Worm (Caenorhabditis elegans): ENCODE measurements around the gene nlp-69.

Gene nlp-69

ce11 chrV:20133163-20133562 is 38.4 kb upstream of the nlp-69 start, which contains the start of gene ssu-1:
Gene ssu-1, minus strand, starts transcription at chrV:20133263.
- TF ChIP-seq snpc-4 (tag; optimal IDR thresholded peaks at IDR 0.05) (no peak), flh-1 (GFP tag; optimal IDR thresholded peaks at IDR 0.05) (no peak), mls-2 (tag; optimal IDR thresholded peaks at IDR 0.05) (no peak), nhr-76 (tag; optimal IDR thresholded peaks at IDR 0.05) (no peak), unc-62 (GFP tag; optimal IDR thresholded peaks at IDR 0.05) (no peak), M03D4.4 (tag; optimal IDR thresholded peaks at IDR 0.05) (no peak), elt-3 (tag; optimal IDR thresholded peaks at IDR 0.05) (no peak), ztf-11 (tag; optimal IDR thresholded peaks at IDR 0.05) (no peak), sptf-1 (tag; optimal IDR thresholded peaks at IDR 0.05) (no peak), nhr-237 (tag; optimal IDR thresholded peaks at IDR 0.05) (no peak), ceh-83 (GFP tag; optimal IDR thresholded peaks at IDR 0.05) (no peak), nhr-12 (tag; optimal IDR thresholded peaks at IDR 0.05) (no peak), lsy-2 (tag; optimal IDR thresholded peaks at IDR 0.05) (no peak), lin-32 (GFP tag; optimal IDR thresholded peaks at IDR 0.05) (no peak)

ce11 chrV:20127543-20127942 is 32.7 kb upstream of the nlp-69 start:
- TF ChIP-seq ceh-39 (tag; optimal IDR thresholded peaks at IDR 0.05) (no peak), cnd-1 (tag; optimal IDR thresholded peaks at IDR 0.05) (no peak), snpc-4 (tag; optimal IDR thresholded peaks at IDR 0.05) (no peak), M03D4.4 (tag; optimal IDR thresholded peaks at IDR 0.05) (no peak), unc-120 (tag; optimal IDR thresholded peaks at IDR 0.05; ENCODE audit: poor library complexity, severe bottlenecking) (no peak)

- no peak for TF ChIP-seq nhr-76 (tag; optimal IDR thresholded peaks at IDR 0.05)
- TF ChIP-seq ham-2 (GFP tag; optimal IDR thresholded peaks at IDR 0.05): no peak
- no peak for TF ChIP-seq elt-1 (tag; optimal IDR thresholded peaks at IDR 0.05; ENCODE audit: borderline replicate concordance, insufficient read depth)
- TF ChIP-seq drap-1 (GFP tag; optimal IDR thresholded peaks at IDR 0.05): no peak
- TF ChIP-seq bed-3 (GFP tag; optimal IDR thresholded peaks at IDR 0.05): no peak
- no peak for TF ChIP-seq zip-8 (tag; optimal IDR thresholded peaks at IDR 0.05)
- TF ChIP-seq unc-62 (GFP tag; optimal IDR thresholded peaks at IDR 0.05): no peak
- no peak for TF ChIP-seq tbx-8 (GFP tag; optimal IDR thresholded peaks at IDR 0.05)
- no peak for TF ChIP-seq blmp-1 (tag; optimal IDR thresholded peaks at IDR 0.05)
- no peak for TF ChIP-seq ceh-43 (GFP tag; optimal IDR thresholded peaks at IDR 0.05)
- TF ChIP-seq sptf-1 (tag; optimal IDR thresholded peaks at IDR 0.05): no peak
- TF ChIP-seq ces-1 (GFP tag; optimal IDR thresholded peaks at IDR 0.05): no peak
- no peak for TF ChIP-seq M03D4.4 (tag; optimal IDR thresholded peaks at IDR 0.05)
- no peak for TF ChIP-seq lin-13 (tag; optimal IDR thresholded peaks at IDR 0.05)
- TF ChIP-seq cnd-1 (tag; optimal IDR thresholded peaks at IDR 0.05): no peak
- TF ChIP-seq nhr-237 (tag; optimal IDR thresholded peaks at IDR 0.05): no peak
- TF ChIP-seq nhr-12 (tag; optimal IDR thresholded peaks at IDR 0.05): no peak
- no peak for TF ChIP-seq elt-3 (tag; optimal IDR thresholded peaks at IDR 0.05)
- no peak for TF ChIP-seq unc-39 (tag; optimal IDR thresholded peaks at IDR 0.05)
- TF ChIP-seq mab-5 (tag; optimal IDR thresholded peaks at IDR 0.05): no peak
These were observed 31.8 kb upstream of the nlp-69 start for ce11 chrV:20126637-20127036.

- no peak for TF ChIP-seq sem-2 (GFP tag; optimal IDR thresholded peaks at IDR 0.05)
- no peak for TF ChIP-seq nhr-2 (tag; optimal IDR thresholded peaks at IDR 0.05)
These were observed 30.3 kb upstream of the nlp-69 start for ce11 chrV:20125137-20125536.

- TF ChIP-seq lin-13 (tag; optimal IDR thresholded peaks at IDR 0.05) (no peak), tbx-8 (GFP tag; optimal IDR thresholded peaks at IDR 0.05) (no peak), mep-1 (tag; optimal IDR thresholded peaks at IDR 0.05) (no peak), sem-2 (GFP tag; optimal IDR thresholded peaks at IDR 0.05) (no peak), drap-1 (GFP tag; optimal IDR thresholded peaks at IDR 0.05) (peak; percentile 17), lsy-2 (tag; optimal IDR thresholded peaks at IDR 0.05) (no peak), zip-8 (tag; optimal IDR thresholded peaks at IDR 0.05) (no peak)
These were observed 29.6 kb upstream of the nlp-69 start for ce11 chrV:20124393-20124792.

ce11 chrV:20123616-20124015 is 28.8 kb upstream of the nlp-69 start:
- TF ChIP-seq ceh-83 (GFP tag; optimal IDR thresholded peaks at IDR 0.05): no peak
- TF ChIP-seq pha-4 (tag; optimal IDR thresholded peaks at IDR 0.05): no peak
- no peak for TF ChIP-seq tbx-8 (GFP tag; optimal IDR thresholded peaks at IDR 0.05)
- TF ChIP-seq nhr-237 (tag; optimal IDR thresholded peaks at IDR 0.05): no peak
- TF ChIP-seq mab-5 (tag; optimal IDR thresholded peaks at IDR 0.05): no peak
- no peak for TF ChIP-seq nhr-28 (tag; optimal IDR thresholded peaks at IDR 0.05)
- TF ChIP-seq unc-120 (tag; optimal IDR thresholded peaks at IDR 0.05; ENCODE audit: poor library complexity, severe bottlenecking): no peak
- TF ChIP-seq nhr-76 (tag; optimal IDR thresholded peaks at IDR 0.05): no peak
- TF ChIP-seq ztf-11 (tag; optimal IDR thresholded peaks at IDR 0.05): no peak
